Fruit fly (Drosophila melanogaster) whole organism, pupa: Measurements from ENCODE around the gene CG8004.

Experiments used
- CG10348 ChIP-seq: fragments of 200-800 bp; sonication (Bioruptor generic); IDR thresholded peaks from 2 replicates; pipeline ENCODE4 v1.3.6; 2022; ENCODE audit warnings: missing biosample characterization, missing genetic modification characterization
- CG12605 ChIP-seq: fragments of 200-800 bp; sonication (Bioruptor generic); IDR thresholded peaks from 2 replicates; pipeline ENCODE4 v1.3.6; 2022; ENCODE audit warnings: missing biosample characterization, missing genetic modification characterization
- CG13204 ChIP-seq: fragments of 200-800 bp; sonication (Bioruptor generic); optimal IDR thresholded peaks from 2 replicates; lab custom pipeline; 2018; ENCODE audit warnings: missing biosample characterization, mild to moderate bottlenecking, missing genetic modification characterization, moderate library complexity
- CG14655 ChIP-seq: fragments of 200-800 bp; sonication (Bioruptor generic); optimal IDR thresholded peaks from 3 replicates; lab custom pipeline; 2017; ENCODE audit warnings: mild to moderate bottlenecking, missing biosample characterization, missing genetic modification reagents, missing genetic modification characterization
- CG15710 ChIP-seq: fragments of 200-800 bp; sonication (Bioruptor generic); optimal IDR thresholded peaks from 2 replicates; lab custom pipeline; 2018; ENCODE audit warnings: missing biosample characterization, mild to moderate bottlenecking, missing genetic modification characterization, moderate library complexity
- CG17806 ChIP-seq: fragments of 200-800 bp; sonication (Bioruptor generic); optimal IDR thresholded peaks from 2 replicates; lab custom pipeline; 2018; ENCODE audit warnings: missing biosample characterization, mild to moderate bottlenecking, missing genetic modification characterization, moderate library complexity
- CG32121 ChIP-seq: fragments of 200-800 bp; sonication (Bioruptor generic); IDR thresholded peaks from 2 replicates; pipeline ENCODE4 v1.3.6; 2022; ENCODE audit warnings: missing biosample characterization, missing genetic modification characterization
- CG34367 ChIP-seq: fragments of 200-800 bp; sonication (Bioruptor generic); optimal IDR thresholded peaks from 2 replicates; lab custom pipeline; 2018; ENCODE audit warnings: missing biosample characterization, mild to moderate bottlenecking, missing genetic modification characterization
- CG4496 ChIP-seq: fragments of 200-800 bp; sonication (Bioruptor generic); IDR thresholded peaks from 3 replicates; pipeline ENCODE4 v1.3.6; 2022; ENCODE audit warnings: missing biosample characterization, missing genetic modification characterization
- CG8159 ChIP-seq: fragments of 200-800 bp; sonication (Bioruptor generic); optimal IDR thresholded peaks from 3 replicates; lab custom pipeline; 2018; ENCODE audit warnings: missing biosample characterization, mild to moderate bottlenecking, missing genetic modification characterization, moderate library complexity
- CG8301 ChIP-seq: fragments of 200-800 bp; sonication (Bioruptor generic); optimal IDR thresholded peaks from 2 replicates; lab custom pipeline; 2018; ENCODE audit warnings: missing biosample characterization, mild to moderate bottlenecking, missing genetic modification characterization
- CG9948 ChIP-seq: fragments of 200-800 bp; sonication (Bioruptor generic); optimal IDR thresholded peaks from 2 replicates; lab custom pipeline; 2018; ENCODE audit warnings: missing biosample characterization, mild to moderate bottlenecking, missing genetic modification characterization, moderate library complexity
- D1 ChIP-seq: fragments of 200-800 bp; sonication (Bioruptor generic); optimal IDR thresholded peaks from 2 replicates; lab custom pipeline; 2018; ENCODE audit warnings: missing biosample characterization, mild to moderate bottlenecking, missing genetic modification characterization, moderate library complexity
- EcR ChIP-seq: fragments of 200-800 bp; sonication (Bioruptor generic); optimal IDR thresholded peaks from 3 replicates; lab custom pipeline; 2019; ENCODE audit warnings: missing biosample characterization, missing genetic modification characterization, mild to moderate bottlenecking, moderate library complexity, missing genetic modification reagents
- Ets98B ChIP-seq: fragments of 200-800 bp; sonication (Bioruptor generic); IDR thresholded peaks from 2 replicates; pipeline ENCODE4 v1.3.6; 2022; ENCODE audit warnings: missing biosample characterization, missing genetic modification characterization
- Pif1A ChIP-seq: fragments of 200-800 bp; sonication (Bioruptor generic); optimal IDR thresholded peaks from 3 replicates; lab custom pipeline; 2016; ENCODE audit warnings: missing biosample characterization, missing genetic modification characterization
- Pif1B ChIP-seq: fragments of 200-800 bp; sonication (Bioruptor generic); optimal IDR thresholded peaks from 3 replicates; lab custom pipeline; 2016; ENCODE audit warnings: missing biosample characterization, missing genetic modification characterization
- Snoo ChIP-seq: fragments of 200-800 bp; sonication (Bioruptor generic); optimal IDR thresholded peaks from 3 replicates; lab custom pipeline; 2017; ENCODE audit warnings: missing biosample characterization, mild to moderate bottlenecking, missing genetic modification characterization, inconsistent platforms
- fd96Ca ChIP-seq: fragments of 200-800 bp; sonication (Bioruptor generic); IDR thresholded peaks from 3 replicates; pipeline ENCODE4 v1.3.6; 2022; ENCODE audit warnings: missing biosample characterization, missing genetic modification characterization
- gl ChIP-seq: fragments of 200-800 bp; sonication (Bioruptor generic); optimal IDR thresholded peaks from 2 replicates; lab custom pipeline; 2018; ENCODE audit warnings: missing biosample characterization, mild to moderate bottlenecking, missing genetic modification characterization
- rn ChIP-seq: fragments of 200-800 bp; sonication (Bioruptor generic); IDR thresholded peaks from 2 replicates; pipeline ENCODE4 v1.3.6; 2022; ENCODE audit warnings: missing biosample characterization, missing genetic modification characterization

The CG8004 gene

dm6 chr3L:19896280-19896891 lies 31.9 kb downstream of the CG8004 start:
- TF ChIP-seq CG12605 (GFP tag; lab: Robert Waterston, UW) (peak; percentile 7; the same call in 1 of the 2 replicates), CG9948 (tag; lab: Kevin White, UChicago) (no peak), CG4496 (GFP tag; lab: Robert Waterston, UW) (0 out of 3 replicates have a peak, but pooled peaks have one; percentile 11)

DNA sequence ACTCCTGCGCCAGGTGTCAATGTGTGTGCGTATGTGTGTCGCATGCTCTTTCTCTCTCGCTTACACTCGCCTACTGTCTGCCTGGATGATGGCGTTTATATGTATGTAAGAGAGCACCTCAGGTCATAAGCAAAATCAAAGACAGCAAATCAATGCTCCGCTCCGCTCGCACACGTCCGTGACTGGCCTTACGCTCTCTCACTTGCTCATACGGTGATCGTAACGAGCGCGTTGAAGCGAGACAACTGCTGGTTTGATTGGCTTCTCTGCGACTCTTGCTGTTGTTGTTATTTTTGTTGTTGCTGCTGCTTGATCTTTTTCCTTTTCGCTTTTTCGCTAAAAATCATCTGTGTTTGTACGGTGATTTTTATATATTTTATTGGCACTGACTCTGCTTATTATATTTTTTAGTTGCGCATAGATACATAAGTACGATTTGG lies 32.7 kb downstream of the CG8004 start:
- TF ChIP-seq CG8301 (tag; lab: Kevin White, UChicago) (no peak), CG14655 (GFP tag; lab: Kevin White, UChicago) (no peak), fd96Ca (GFP tag; lab: Robert Waterston, UW) (peak; percentile 66; the same call in 1 of the 3 replicates), CG10348 (GFP tag; lab: Robert Waterston, UW) (no peak), CG8159 (no peak), CG17806 (tag; lab: Kevin White, UChicago) (no peak), CG32121 (peak; percentile 45; the same call in 1 of the 2 replicates), Pif1B (no peak), D1 (tag; lab: Kevin White, UChicago) (no peak), gl (tag; lab: Kevin White, UChicago) (peak; percentile 47), Snoo (tag; lab: Kevin White, UChicago) (no peak), rn (GFP tag; lab: Robert Waterston, UW) (no peak), CG12605 (GFP tag; lab: Robert Waterston, UW) (peak; percentile 25; the same call in 1 of the 2 replicates), CG4496 (GFP tag; lab: Robert Waterston, UW) (peak; percentile 48; the same call in 1 of the 3 replicates), CG13204 (GFP tag; lab: Kevin White, UChicago) (peak; percentile 60), EcR (peak; percentile 90), CG9948 (tag; lab: Kevin White, UChicago) (no peak), CG15710 (tag; lab: Kevin White, UChicago) (peak; percentile 6), Ets98B (GFP tag; lab: Robert Waterston, UW) (peak; percentile 45; the same call in 1 of the 2 replicates), Pif1A (GFP tag; lab: Kevin White, UChicago) (no peak), CG34367 (tag; lab: Kevin White, UChicago) (no peak)
